Worm (Caenorhabditis elegans): ENCODE results near the gene dpyd-1.

DNA sequence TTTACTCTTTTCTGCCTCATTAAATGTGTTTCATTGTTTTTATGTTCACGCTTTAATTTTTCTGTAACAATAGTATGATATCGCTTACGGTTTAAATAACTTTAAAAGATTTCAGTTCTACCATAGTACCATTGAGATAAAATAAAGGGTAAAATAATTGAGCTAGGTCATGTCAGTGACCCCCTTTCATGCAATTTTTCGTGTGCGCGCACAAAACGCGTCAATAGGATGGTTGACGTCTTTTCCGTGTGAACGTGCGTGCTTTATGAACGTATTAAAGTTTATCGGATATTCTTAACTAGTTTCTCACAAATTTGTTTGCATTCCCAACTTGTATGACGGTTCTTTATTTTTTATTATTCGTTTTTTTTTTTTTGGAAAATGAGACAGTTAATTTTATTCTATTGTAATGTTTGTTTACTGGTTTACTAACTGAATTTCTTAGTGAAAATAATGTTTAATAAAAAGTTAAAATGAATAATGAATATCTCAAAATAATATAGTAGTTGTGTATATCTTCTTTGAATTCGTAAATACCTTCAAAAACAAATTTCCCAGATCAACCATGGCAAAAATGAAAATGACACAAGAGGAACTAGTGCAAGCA is 18.4 kb downstream of the dpyd-1 start, which contains the start of gene C25F6.1:
- no peak for TF ChIP-seq nhr-28 (tag; optimal IDR thresholded peaks at IDR 0.05)
- no peak for TF ChIP-seq fos-1 (tag; optimal IDR thresholded peaks at IDR 0.05)
- no peak for TF ChIP-seq skn-1 (tag; optimal IDR thresholded peaks at IDR 0.05)
- no peak for TF ChIP-seq aly-2 (tag; optimal IDR thresholded peaks at IDR 0.05)
- no peak for TF ChIP-seq fkh-10 (GFP tag; optimal IDR thresholded peaks at IDR 0.05)
- no peak for TF ChIP-seq mdt-29 (GFP tag; IDR thresholded peaks at IDR 0.05)
- TF ChIP-seq unc-130 (GFP tag; optimal IDR thresholded peaks at IDR 0.05) = no peak
- TF ChIP-seq ceh-44 (GFP tag; IDR thresholded peaks at IDR 0.05) = no peak
- no peak for TF ChIP-seq ceh-82 (tag; optimal IDR thresholded peaks at IDR 0.05)
- TF ChIP-seq nhr-77 (tag; optimal IDR thresholded peaks at IDR 0.05) = no peak
- no peak for TF ChIP-seq madf-9 (GFP tag; conservative IDR thresholded peaks at IDR 0.05)
- TF ChIP-seq nhr-111 (GFP tag; optimal IDR thresholded peaks at IDR 0.05) = no peak
- TF ChIP-seq nhr-10 (tag; optimal IDR thresholded peaks at IDR 0.05) = no peak
- TF ChIP-seq ztf-11 (tag; optimal IDR thresholded peaks at IDR 0.05) = no peak

Data from whole organism, L4 larva.